Fruit fly (Drosophila melanogaster) whole organism, adult: ENCODE data around the gene CCT1.

Experiments used
- CG11617 ChIP-seq: fragments of 200-800 bp; sonication (Bioruptor generic); optimal IDR thresholded peaks from 2 replicates; lab custom pipeline; 2017; ENCODE audit warnings: mild to moderate bottlenecking, missing biosample characterization, missing genetic modification reagents, missing genetic modification characterization
- CG12768 ChIP-seq: fragments of 200-800 bp; sonication (Bioruptor generic); optimal IDR thresholded peaks from 2 replicates; lab custom pipeline; 2017; ENCODE audit warnings: missing biosample characterization, missing genetic modification characterization, mild to moderate bottlenecking, moderate library complexity, missing genetic modification reagents
- CG14711 ChIP-seq: fragments of 200-800 bp; sonication (Bioruptor generic); optimal IDR thresholded peaks from 2 replicates; lab custom pipeline; 2018; ENCODE audit warnings: missing biosample characterization, mild to moderate bottlenecking, missing genetic modification characterization, moderate library complexity
- CG1620 ChIP-seq: fragments of 200-800 bp; sonication (Bioruptor generic); optimal IDR thresholded peaks from 2 replicates; lab custom pipeline; 2016; ENCODE audit warnings: missing biosample characterization, missing genetic modification characterization
- CG33017 ChIP-seq: fragments of 200-800 bp; sonication (Bioruptor generic); optimal IDR thresholded peaks from 2 replicates; lab custom pipeline; 2018; ENCODE audit warnings: missing biosample characterization, mild to moderate bottlenecking, missing genetic modification characterization, moderate library complexity
- CG5204 ChIP-seq: fragments of 200-800 bp; sonication (Bioruptor generic); optimal IDR thresholded peaks from 2 replicates; lab custom pipeline; 2016; ENCODE audit warnings: missing biosample characterization, missing genetic modification characterization
- CG7045 ChIP-seq: fragments of 200-800 bp; sonication (Bioruptor generic); optimal IDR thresholded peaks from 2 replicates; lab custom pipeline; 2017; ENCODE audit warnings: missing biosample characterization, mild to moderate bottlenecking, missing genetic modification characterization
- CG7101 ChIP-seq: fragments of 200-800 bp; sonication (Bioruptor generic); optimal IDR thresholded peaks from 2 replicates; lab custom pipeline; 2018; ENCODE audit warnings: missing biosample characterization, mild to moderate bottlenecking, missing genetic modification characterization, moderate library complexity
- Clk ChIP-seq: fragments of 200-800 bp; sonication (Bioruptor generic); optimal IDR thresholded peaks from 2 replicates; lab custom pipeline; 2017; ENCODE audit warnings: missing biosample characterization, missing genetic modification characterization
- Crg-1 ChIP-seq: fragments of 200-800 bp; sonication (Bioruptor generic); optimal IDR thresholded peaks from 2 replicates; lab custom pipeline; 2016; ENCODE audit warnings: missing biosample characterization, missing genetic modification characterization
- Hr96 ChIP-seq: fragments of 200-800 bp; sonication (Bioruptor generic); optimal IDR thresholded peaks from 2 replicates; lab custom pipeline; 2016; ENCODE audit warnings: missing biosample characterization, missing genetic modification characterization
- Mnt ChIP-seq: fragments of 200-800 bp; sonication (Bioruptor generic); optimal IDR thresholded peaks from 2 replicates; lab custom pipeline; 2016; ENCODE audit warnings: missing biosample characterization, mild to moderate bottlenecking, missing genetic modification characterization
- bab1 ChIP-seq: fragments of 200-800 bp; sonication (Bioruptor generic); optimal IDR thresholded peaks from 3 replicates; lab custom pipeline; 2019; ENCODE audit warnings: missing biosample characterization, mild to moderate bottlenecking, missing genetic modification characterization, moderate library complexity
- cic ChIP-seq: fragments of 200-800 bp; sonication (Bioruptor generic); optimal IDR thresholded peaks from 2 replicates; lab custom pipeline; 2017; ENCODE audit warnings: missing biosample characterization, mild to moderate bottlenecking, missing genetic modification characterization, moderate library complexity
- cnc ChIP-seq, 2 experiments: fragments of >200 bp; optimal IDR thresholded peaks; 2 replicates each; lab custom pipeline; 2017
- kay ChIP-seq: fragments of 200-800 bp; sonication (Bioruptor generic); peaks from one replicate; lab custom pipeline; 2016; ENCODE audit warnings: missing biosample characterization, missing genetic modification characterization, borderline replicate concordance
- ovo ChIP-seq: fragments of 200-800 bp; sonication (Bioruptor generic); optimal IDR thresholded peaks from 2 replicates; lab custom pipeline; 2016; ENCODE audit warnings: missing biosample characterization, missing genetic modification characterization
- pad ChIP-seq: fragments of 200-800 bp; sonication (Bioruptor generic); optimal IDR thresholded peaks from 3 replicates; lab custom pipeline; 2017; ENCODE audit warnings: missing biosample characterization, missing genetic modification characterization, mild to moderate bottlenecking, moderate library complexity, missing genetic modification reagents
- tj ChIP-seq: fragments of 200-800 bp; sonication (Bioruptor generic); optimal IDR thresholded peaks from 3 replicates; lab custom pipeline; 2017; ENCODE audit warnings: missing biosample characterization, mild to moderate bottlenecking, missing genetic modification characterization, moderate library complexity
- toe ChIP-seq: fragments of 200-800 bp; sonication (Bioruptor generic); optimal IDR thresholded peaks from 2 replicates; lab custom pipeline; 2016; ENCODE audit warnings: missing biosample characterization, missing genetic modification characterization

CCT1 gene

DNA sequence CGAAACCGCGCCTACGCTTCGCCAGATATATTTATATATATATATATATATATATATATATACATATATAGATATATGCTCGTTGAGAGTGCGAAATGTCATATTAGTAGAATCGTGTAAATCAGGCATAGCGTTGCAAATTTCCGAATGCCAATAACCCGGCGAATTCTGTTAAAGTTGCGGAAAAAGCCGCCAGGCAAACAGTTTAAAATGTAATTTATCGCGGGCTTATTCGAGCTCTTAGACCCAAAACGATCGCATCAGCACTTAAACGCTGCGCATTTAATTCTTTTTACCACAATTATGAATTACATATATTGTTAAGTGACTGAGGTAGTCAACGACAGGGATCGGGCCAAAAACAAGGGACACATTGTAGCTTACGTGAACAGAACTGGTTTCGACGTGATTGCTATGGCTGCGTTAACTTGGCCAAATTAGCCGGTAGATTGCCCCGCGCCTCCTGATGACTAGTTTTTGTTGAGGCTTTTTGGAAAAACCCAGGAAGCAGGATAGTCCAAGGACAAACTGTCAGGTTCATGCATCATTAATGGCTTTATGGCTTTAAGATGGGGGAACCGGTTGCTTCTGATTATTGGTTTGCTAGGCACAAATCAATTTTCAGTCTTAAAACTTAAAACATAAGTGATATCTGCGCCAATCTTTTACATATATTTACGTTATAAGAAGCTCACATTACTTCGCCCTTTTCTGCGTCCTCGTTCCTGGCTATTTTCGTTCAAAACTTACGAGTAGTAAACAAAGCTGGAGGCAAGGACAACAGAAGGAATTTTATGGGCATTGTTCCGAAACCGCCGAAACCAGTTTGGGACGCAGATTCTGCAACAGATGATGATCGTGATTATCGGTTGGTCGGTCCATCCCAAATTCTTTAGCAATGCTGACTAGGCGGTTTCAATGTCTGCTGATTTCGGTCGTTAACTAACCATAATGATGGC is 43.0 kb upstream of the CCT1 start:
- TF ChIP-seq tj (GFP tag; lab: Kevin White, UChicago) (peak; percentile 97), cic (no peak)

DNA sequence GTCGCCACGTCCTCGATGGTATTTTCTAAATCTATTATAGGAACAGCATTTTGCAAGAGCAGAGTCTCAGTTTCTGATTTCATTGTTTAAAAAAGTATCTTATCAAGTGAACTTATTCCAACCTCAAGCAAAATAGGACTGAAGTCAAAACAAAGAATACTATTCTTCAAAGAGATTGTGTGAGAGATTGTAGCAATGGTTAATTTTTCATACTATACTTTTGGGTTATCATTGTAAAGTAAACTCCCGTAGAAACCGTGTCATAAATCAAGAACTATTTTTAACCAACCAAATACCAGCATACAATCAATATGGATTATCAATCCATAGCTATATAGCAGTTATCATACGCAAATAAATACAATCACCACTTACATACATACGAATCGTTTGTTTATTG is 40.6 kb upstream of the CCT1 start, which contains the start of gene CG33093:
Gene CG33093 (minus strand): TSS at position 122 of the 400 bp plus-strand sequence.
- TF ChIP-seq kay (GFP tag; lab: Kevin White, UChicago), result no peak
- no peak for TF ChIP-seq CG12768 (GFP tag; lab: Kevin White, UChicago)
- no peak for TF ChIP-seq CG11617
- TF ChIP-seq cic, result no peak
- no peak for TF ChIP-seq CG5204 (GFP tag; lab: Kevin White, UChicago)
- TF ChIP-seq bab1 (GFP tag; lab: Kevin White, UChicago), result no peak
- no peak for TF ChIP-seq Crg-1 (GFP tag; lab: Kevin White, UChicago)
- no peak for TF ChIP-seq toe (GFP tag; lab: Kevin White, UChicago)
- TF ChIP-seq CG7101 (tag; lab: Kevin White, UChicago), result no peak
- TF ChIP-seq CG1620, result no peak
- TF ChIP-seq pad (GFP tag; lab: Kevin White, UChicago), result no peak
- TF ChIP-seq Clk (GFP tag; lab: Kevin White, UChicago), result no peak
- TF ChIP-seq cnc (optimal IDR thresholded peaks at IDR 0.05; lab: Kevin White, UChicago), result no peak
- no peak for TF ChIP-seq tj (GFP tag; lab: Kevin White, UChicago)
- TF ChIP-seq CG7045, result no peak
- TF ChIP-seq Mnt (GFP tag; lab: Kevin White, UChicago), result no peak
- TF ChIP-seq Hr96 (GFP tag; lab: Kevin White, UChicago), result no peak
- no peak for TF ChIP-seq ovo (GFP tag; lab: Kevin White, UChicago)

DNA sequence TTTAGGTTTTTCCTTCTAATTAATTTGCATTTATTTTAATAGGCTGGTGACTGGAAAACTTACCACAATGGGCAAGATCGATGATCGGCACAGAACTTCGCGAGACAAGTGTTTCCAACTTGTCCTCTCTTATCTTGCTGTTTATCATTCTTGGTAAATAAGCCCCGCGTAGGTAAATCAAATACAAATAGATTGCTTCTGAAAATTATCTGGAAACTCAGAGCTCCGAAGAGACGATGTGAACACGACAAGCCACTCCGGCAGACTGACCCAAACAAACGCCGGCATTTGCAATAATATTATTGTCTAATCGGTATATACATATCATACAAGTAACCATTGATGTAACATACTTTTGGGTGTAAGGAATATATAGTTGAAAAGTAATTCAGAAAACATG is 39.1 kb upstream of the CCT1 start, which contains the start of gene CG33099:
Gene CG33099 (minus strand): TSS at position 268 of the 400 bp plus-strand sequence.
- TF ChIP-seq ovo (GFP tag; lab: Kevin White, UChicago) (no peak), CG12768 (GFP tag; lab: Kevin White, UChicago) (peak; percentile 73), CG5204 (GFP tag; lab: Kevin White, UChicago) (peak; percentile 46), CG33017 (tag; lab: Kevin White, UChicago) (peak; percentile 67), bab1 (GFP tag; lab: Kevin White, UChicago) (peak; percentile 21), kay (GFP tag; lab: Kevin White, UChicago) (peak; percentile 66), toe (GFP tag; lab: Kevin White, UChicago) (peak; percentile 51), Mnt (GFP tag; lab: Kevin White, UChicago) (peak; percentile 70), CG7045 (peak; percentile 76), Hr96 (GFP tag; lab: Kevin White, UChicago) (peak; percentile 28), CG14711 (tag; lab: Kevin White, UChicago) (peak; percentile 57), cnc (optimal IDR thresholded peaks at IDR 0.05; lab: Kevin White, UChicago) (no peak), Crg-1 (GFP tag; lab: Kevin White, UChicago) (peak; percentile 83), CG1620 (peak; percentile 49), Clk (GFP tag; lab: Kevin White, UChicago) (peak; percentile 48), tj (GFP tag; lab: Kevin White, UChicago) (peak; percentile 42), CG11617 (peak; percentile 73), pad (GFP tag; lab: Kevin White, UChicago) (peak; percentile 47), cic (peak; percentile 85), CG7101 (tag; lab: Kevin White, UChicago) (peak; percentile 79)

DNA sequence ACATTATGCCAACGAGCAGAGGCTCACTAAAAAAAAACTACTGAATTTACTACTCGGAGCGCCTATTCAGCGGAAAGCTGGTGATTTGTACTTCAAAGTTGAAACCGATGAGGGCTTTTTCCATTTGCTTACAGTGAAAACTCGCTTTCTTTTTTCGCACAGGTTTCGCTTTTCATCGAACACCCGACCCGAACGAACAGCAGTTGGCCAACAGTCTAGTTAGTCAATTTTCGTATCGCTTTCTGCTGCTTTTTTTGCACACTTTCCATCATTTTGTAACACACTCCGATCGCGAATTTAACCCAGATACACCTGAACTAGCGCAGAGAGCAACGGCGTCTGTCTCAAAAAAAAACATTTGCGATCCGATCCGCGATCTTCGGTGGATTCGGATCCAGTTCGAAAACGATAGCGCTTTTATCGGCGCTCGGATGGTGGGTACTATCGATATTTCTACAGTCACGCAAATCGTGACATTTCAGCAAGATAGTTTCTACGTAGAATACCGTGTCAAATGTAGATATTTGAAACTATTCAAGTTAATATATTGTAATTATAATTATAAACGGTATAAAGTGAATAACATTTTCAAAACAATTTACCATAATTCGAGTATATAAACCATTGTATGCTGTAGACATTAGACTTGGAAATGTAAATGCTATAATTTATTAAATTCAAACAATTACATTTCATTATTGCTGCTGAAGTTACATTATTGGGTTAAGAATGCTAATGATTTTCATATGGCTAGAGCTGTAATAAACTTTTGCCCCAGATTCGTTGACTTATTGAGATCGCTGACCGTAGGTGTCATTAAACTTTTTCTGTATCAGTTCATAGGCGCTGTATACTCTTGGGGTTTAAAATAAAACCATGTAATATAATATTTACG is 37.3 kb upstream of the CCT1 start, which contains the start of gene CG5346:
Gene CG5346 (minus strand): TSS at position 400 of the 895 bp plus-strand sequence.
- TF ChIP-seq kay (GFP tag; lab: Kevin White, UChicago), result peak; percentile 63
- peak; percentile 88 for TF ChIP-seq tj (GFP tag; lab: Kevin White, UChicago)
- TF ChIP-seq CG7101 (tag; lab: Kevin White, UChicago), result no peak
- peak; percentile 33 for TF ChIP-seq bab1 (GFP tag; lab: Kevin White, UChicago)
- TF ChIP-seq ovo (GFP tag; lab: Kevin White, UChicago), result no peak

DNA sequence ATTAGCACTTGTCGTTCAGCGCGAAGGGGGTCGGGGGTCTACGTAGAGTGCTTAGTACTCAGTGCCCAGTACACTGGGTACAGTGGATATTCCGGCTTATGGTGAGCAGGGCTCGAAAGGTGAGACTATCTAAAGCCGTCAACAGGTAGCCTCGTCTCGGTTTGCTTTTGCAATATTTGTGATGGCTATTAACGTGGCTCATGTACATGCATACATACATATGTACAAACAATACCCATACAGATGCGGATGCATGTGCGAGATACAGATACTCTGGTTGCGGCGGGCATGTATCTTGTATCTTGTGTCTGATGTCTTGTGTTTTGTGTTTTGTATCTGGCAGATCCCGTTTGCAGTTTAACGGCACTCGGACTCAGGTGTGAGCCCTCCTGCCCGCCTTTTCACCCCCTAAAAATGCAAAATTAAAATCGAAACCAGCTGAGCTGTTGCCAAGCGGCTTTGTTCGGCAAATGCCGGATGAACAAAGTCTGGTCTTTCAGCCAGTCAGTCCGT is 36.5 kb upstream of the CCT1 start:
- TF ChIP-seq CG11617 (no peak), CG1620 (no peak), CG5204 (GFP tag; lab: Kevin White, UChicago) (no peak), cnc (optimal IDR thresholded peaks at IDR 0.05; lab: Kevin White, UChicago) (no peak), CG12768 (GFP tag; lab: Kevin White, UChicago) (no peak), toe (GFP tag; lab: Kevin White, UChicago) (no peak), CG14711 (tag; lab: Kevin White, UChicago) (no peak), Hr96 (GFP tag; lab: Kevin White, UChicago) (no peak), CG7045 (no peak), Clk (GFP tag; lab: Kevin White, UChicago) (no peak)
